Fruit fly (Drosophila melanogaster) whole organism, embryonic: Measurements from ENCODE around the gene CG45676.
A peak's percentile ranks its signal among the peaks of the same experiment; 100 is the strongest.

Experiments used
- Abd-B ChIP-seq: fragments of 200-800 bp; sonication (Bioruptor generic); optimal IDR thresholded peaks from 2 replicates; lab custom pipeline; 2018; ENCODE audit warnings: missing biosample characterization, mild to moderate bottlenecking, missing genetic modification characterization, moderate library complexity
- Ada2b ChIP-seq: fragments of 200-800 bp; sonication (Bioruptor generic); IDR thresholded peaks from 2 replicates; pipeline ENCODE4 v1.3.6; 2022; ENCODE audit warnings: missing biosample characterization, missing genetic modification characterization
- Bgb ChIP-seq: fragments of 200-800 bp; sonication (Bioruptor generic); IDR thresholded peaks from 2 replicates; pipeline ENCODE4 v1.3.6; 2022; ENCODE audit warnings: missing biosample characterization, missing genetic modification characterization; ENCODE audit not compliant: partially characterized antibody
- CG10462 ChIP-seq: fragments of 200-800 bp; sonication (Bioruptor generic); optimal IDR thresholded peaks from 2 replicates; lab custom pipeline; 2016; ENCODE audit warnings: missing biosample characterization, missing genetic modification characterization
- CG12071 ChIP-seq: fragments of 200-800 bp; sonication (Bioruptor generic); optimal IDR thresholded peaks from 3 replicates; lab custom pipeline; 2018; ENCODE audit warnings: missing biosample characterization, mild to moderate bottlenecking, missing genetic modification characterization
- CG14441 ChIP-seq: fragments of 200-800 bp; sonication (Bioruptor generic); IDR thresholded peaks from 2 replicates; pipeline ENCODE4 v1.3.6; 2022; ENCODE audit warnings: missing biosample characterization, missing genetic modification characterization
- CG15696 ChIP-seq: fragments of 200-800 bp; sonication (Bioruptor generic); optimal IDR thresholded peaks from 2 replicates; lab custom pipeline; 2019; ENCODE audit warnings: missing biosample characterization, mild to moderate bottlenecking, missing genetic modification characterization, moderate library complexity
- CG16813 ChIP-seq: fragments of 200-800 bp; sonication (Bioruptor generic); IDR thresholded peaks from 3 replicates; pipeline ENCODE4 v1.3.6; 2022; ENCODE audit warnings: missing biosample characterization, missing genetic modification characterization; ENCODE audit not compliant: partially characterized antibody
- CG2199 ChIP-seq: fragments of 200-800 bp; sonication (Bioruptor generic); IDR thresholded peaks from 3 replicates; pipeline ENCODE4 v1.3.6; 2022; ENCODE audit warnings: missing biosample characterization, missing genetic modification characterization
- CG2889 ChIP-seq: fragments of 200-800 bp; sonication (Bioruptor generic); IDR thresholded peaks from 3 replicates; pipeline ENCODE4 v1.3.6; 2022; ENCODE audit warnings: missing biosample characterization, missing genetic modification characterization
- CG30020 ChIP-seq: fragments of 200-800 bp; optimal IDR thresholded peaks from 2 replicates; lab custom pipeline; 2019; ENCODE audit warnings: missing biosample characterization, mild to moderate bottlenecking, missing genetic modification characterization, moderate library complexity
- CG31388 ChIP-seq: fragments of 200-800 bp; sonication (Bioruptor generic); optimal IDR thresholded peaks from 2 replicates; lab custom pipeline; 2016; ENCODE audit warnings: missing biosample characterization, missing genetic modification characterization
- CG3407 ChIP-seq: fragments of 200-800 bp; sonication (Bioruptor generic); optimal IDR thresholded peaks from 2 replicates; lab custom pipeline; 2018; ENCODE audit warnings: missing biosample characterization, mild to moderate bottlenecking, missing genetic modification characterization
- CG6254 ChIP-seq: fragments of 200-800 bp; sonication (Bioruptor generic); optimal IDR thresholded peaks from 3 replicates; lab custom pipeline; 2017; ENCODE audit warnings: mild to moderate bottlenecking, missing biosample characterization, missing genetic modification reagents, missing genetic modification characterization
- CG8290 ChIP-seq, 3 experiments: fragments of 200-800 bp; sonication (Bioruptor generic); optimal IDR thresholded peaks; 2 replicates each; lab custom pipeline; 2016 to 2019; ENCODE audit warnings: missing biosample characterization in 3 of 3, missing genetic modification characterization in 3 of 3, mild to moderate bottlenecking in 2 of 3, moderate library complexity in 1 of 3
- CG8359 ChIP-seq: fragments of 200-800 bp; sonication (Bioruptor generic); optimal IDR thresholded peaks from 2 replicates; lab custom pipeline; 2017; ENCODE audit warnings: missing biosample characterization, mild to moderate bottlenecking, missing genetic modification characterization, borderline replicate concordance
- CG8388 ChIP-seq: fragments of 200-800 bp; sonication (Bioruptor generic); optimal IDR thresholded peaks from 2 replicates; lab custom pipeline; 2019; ENCODE audit warnings: missing biosample characterization, mild to moderate bottlenecking, missing genetic modification characterization, moderate library complexity
- D ChIP-seq, 2 experiments: fragments of 200-800 bp in 1 of 2; fragments of >200 bp in 1 of 2; sonication (Bioruptor generic) in 1 of 2; optimal IDR thresholded peaks; 2 replicates in 1 of 2; 3 replicates in 1 of 2; lab custom pipeline; 2017; ENCODE audit warnings: mild to moderate bottlenecking in 1 of 2, missing biosample characterization in 1 of 2, missing genetic modification characterization in 1 of 2, missing genetic modification reagents in 1 of 2
- Dp ChIP-seq: fragments of 200-800 bp; sonication (Bioruptor generic); optimal IDR thresholded peaks from 2 replicates; lab custom pipeline; 2018; ENCODE audit warnings: missing biosample characterization, mild to moderate bottlenecking, missing genetic modification characterization, moderate library complexity
- Drgx ChIP-seq: fragments of 200-800 bp; sonication (Bioruptor generic); IDR thresholded peaks from 2 replicates; pipeline ENCODE4 v1.3.6; 2022; ENCODE audit warnings: missing biosample characterization, missing genetic modification characterization
- E2f2 ChIP-seq: fragments of 200-800 bp; sonication (Bioruptor generic); IDR thresholded peaks from 2 replicates; pipeline ENCODE4 v1.3.6; 2022; ENCODE audit warnings: missing biosample characterization, missing genetic modification characterization
- HmgZ ChIP-seq: fragments of 200-800 bp; sonication (Bioruptor generic); optimal IDR thresholded peaks from 2 replicates; lab custom pipeline; 2018; ENCODE audit warnings: missing biosample characterization, mild to moderate bottlenecking, missing genetic modification characterization
- Hr3 ChIP-seq: fragments of 200-800 bp; sonication (Bioruptor generic); optimal IDR thresholded peaks from 3 replicates; lab custom pipeline; 2016; ENCODE audit warnings: missing biosample characterization, missing genetic modification characterization
- Myb ChIP-seq: fragments of 200-800 bp; sonication (Bioruptor generic); optimal IDR thresholded peaks from 2 replicates; lab custom pipeline; 2016; ENCODE audit warnings: missing biosample characterization, missing genetic modification characterization
- Scr ChIP-seq: fragments of 200-800 bp; sonication (Bioruptor generic); IDR thresholded peaks from 2 replicates; pipeline ENCODE4 v1.3.6; 2022; ENCODE audit warnings: missing biosample characterization, missing genetic modification characterization; ENCODE audit not compliant: partially characterized antibody
- Sry-β ChIP-seq: fragments of 200-800 bp; sonication (Bioruptor generic); optimal IDR thresholded peaks from 2 replicates; lab custom pipeline; 2018; ENCODE audit warnings: missing biosample characterization, mild to moderate bottlenecking, missing genetic modification characterization, moderate library complexity
- Xrp1 ChIP-seq: fragments of 200-800 bp; sonication (Bioruptor generic); IDR thresholded peaks from 2 replicates; pipeline ENCODE4 v1.3.6; 2022; ENCODE audit warnings: missing biosample characterization, missing genetic modification characterization
- ap ChIP-seq: fragments of 200-800 bp; sonication (Bioruptor generic); IDR thresholded peaks from 2 replicates; pipeline ENCODE4 v1.3.6; 2022; ENCODE audit warnings: missing biosample characterization, missing genetic modification characterization
- ara ChIP-seq: fragments of 200-800 bp; sonication (Bioruptor generic); IDR thresholded peaks from 2 replicates; pipeline ENCODE4 v1.3.6; 2022; ENCODE audit warnings: missing biosample characterization, missing genetic modification characterization
- ase ChIP-seq: fragments of 200-800 bp; sonication (Bioruptor generic); IDR thresholded peaks from 3 replicates; pipeline ENCODE4 v1.3.6; 2022; ENCODE audit warnings: missing biosample characterization, missing genetic modification characterization
- bcd ChIP-seq: fragments of 200-800 bp; sonication (Bioruptor generic); optimal IDR thresholded peaks from 2 replicates; lab custom pipeline; 2017; ENCODE audit warnings: missing biosample characterization, mild to moderate bottlenecking, missing genetic modification characterization
- crp ChIP-seq, 2 experiments: fragments of 200-800 bp; sonication (Bioruptor generic); optimal IDR thresholded peaks; 2 replicates in 1 of 2; 3 replicates in 1 of 2; lab custom pipeline; 2017; ENCODE audit warnings: missing biosample characterization in 2 of 2, missing genetic modification characterization in 2 of 2, mild to moderate bottlenecking in 1 of 2, moderate library complexity in 1 of 2
- danr ChIP-seq: fragments of 200-800 bp; sonication (Bioruptor generic); IDR thresholded peaks from 2 replicates; pipeline ENCODE4 v1.3.6; 2022; ENCODE audit warnings: missing biosample characterization, missing genetic modification characterization
- eve ChIP-seq, 2 experiments: fragments of >200 bp; optimal IDR thresholded peaks; 2 replicates each; lab custom pipeline; 2017; ENCODE audit warnings: missing biosample characterization in 2 of 2, missing genetic modification characterization in 2 of 2
- fd96Cb ChIP-seq: fragments of 200-800 bp; sonication (Bioruptor generic); optimal IDR thresholded peaks from 2 replicates; lab custom pipeline; 2018; ENCODE audit warnings: missing biosample characterization, mild to moderate bottlenecking, missing genetic modification characterization, moderate library complexity
- grn ChIP-seq: fragments of 200-800 bp; sonication (Bioruptor generic); optimal IDR thresholded peaks from 3 replicates; lab custom pipeline; 2017; ENCODE audit warnings: missing biosample characterization, missing genetic modification characterization
- gsb ChIP-seq: fragments of 200-800 bp; sonication (Bioruptor generic); IDR thresholded peaks from 2 replicates; pipeline ENCODE4 v1.3.6; 2022; ENCODE audit warnings: missing biosample characterization, missing genetic modification characterization
- gt ChIP-seq: fragments of 200-800 bp; sonication (Bioruptor generic); IDR thresholded peaks from 2 replicates; pipeline ENCODE4 v1.3.6; 2022; ENCODE audit warnings: missing biosample characterization, missing genetic modification characterization
- h ChIP-seq: fragments of >200 bp; optimal IDR thresholded peaks from 2 replicates; lab custom pipeline; 2017
- kah ChIP-seq: fragments of 200-800 bp; sonication (Bioruptor generic); optimal IDR thresholded peaks from 2 replicates; lab custom pipeline; 2018; ENCODE audit warnings: missing biosample characterization, mild to moderate bottlenecking, missing genetic modification characterization
- nerfin-2 ChIP-seq: fragments of 200-800 bp; sonication (Bioruptor generic); IDR thresholded peaks from 2 replicates; pipeline ENCODE4 v1.3.6; 2022; ENCODE audit warnings: missing biosample characterization, missing genetic modification characterization; ENCODE audit not compliant: partially characterized antibody
- org-1 ChIP-seq: fragments of 200-800 bp; sonication (Bioruptor generic); optimal IDR thresholded peaks from 2 replicates; lab custom pipeline; 2017; ENCODE audit warnings: missing biosample characterization, missing genetic modification characterization
- pita ChIP-seq: fragments of 200-800 bp; sonication (Bioruptor generic); optimal IDR thresholded peaks from 2 replicates; lab custom pipeline; 2017; ENCODE audit warnings: missing biosample characterization, mild to moderate bottlenecking, missing genetic modification characterization
- sd ChIP-seq: fragments of 200-800 bp; sonication (Bioruptor generic); optimal IDR thresholded peaks from 3 replicates; lab custom pipeline; 2018; ENCODE audit warnings: missing biosample characterization, mild to moderate bottlenecking, missing genetic modification characterization, moderate library complexity
- seq ChIP-seq: fragments of 200-800 bp; sonication (Bioruptor generic); IDR thresholded peaks from 2 replicates; pipeline ENCODE4 v1.3.6; 2022; ENCODE audit warnings: missing biosample characterization, missing genetic modification characterization
- slp2 ChIP-seq: fragments of 200-800 bp; sonication (Bioruptor generic); optimal IDR thresholded peaks from 2 replicates; lab custom pipeline; 2016; ENCODE audit warnings: missing biosample characterization, missing genetic modification characterization
- ssp ChIP-seq: fragments of 200-800 bp; sonication (Bioruptor generic); IDR thresholded peaks from 2 replicates; pipeline ENCODE4 v1.3.6; 2022; ENCODE audit warnings: missing biosample characterization, missing genetic modification characterization
- stc ChIP-seq: fragments of 200-800 bp; sonication (Bioruptor generic); IDR thresholded peaks from 2 replicates; pipeline ENCODE4 v1.3.6; 2022; ENCODE audit warnings: missing biosample characterization, missing genetic modification characterization
- tio ChIP-seq: fragments of 200-800 bp; sonication (Bioruptor generic); optimal IDR thresholded peaks from 2 replicates; lab custom pipeline; 2017; ENCODE audit warnings: missing biosample characterization, missing genetic modification characterization, inconsistent platforms
- trh ChIP-seq: fragments of 200-800 bp; sonication (Bioruptor generic); optimal IDR thresholded peaks from 2 replicates; lab custom pipeline; 2016; ENCODE audit warnings: missing biosample characterization, missing genetic modification characterization
- vvl ChIP-seq: fragments of 200-800 bp; sonication (Bioruptor generic); IDR thresholded peaks from 2 replicates; pipeline ENCODE4 v1.3.6; 2022; ENCODE audit warnings: missing biosample characterization, missing genetic modification characterization

CG45676 gene

dm6 chr3R:11452041-11452440, 33.4 kb downstream of the CG45676 start:
- no peak for TF ChIP-seq crp (GFP tag; optimal IDR thresholded peaks at IDR 0.05; lab: Kevin White, UChicago)
- no peak for TF ChIP-seq seq (GFP tag; lab: Robert Waterston, UW)
- no peak for TF ChIP-seq pita
- no peak for TF ChIP-seq stc (GFP tag; lab: Robert Waterston, UW)
- TF ChIP-seq sd (tag; lab: Kevin White, UChicago) = peak; percentile 62
- TF ChIP-seq HmgZ (tag; lab: Kevin White, UChicago) = peak; percentile 6
- TF ChIP-seq CG6254 (GFP tag; lab: Kevin White, UChicago) = no peak
- TF ChIP-seq Scr (GFP tag; lab: Robert Waterston, UW) = no peak
- 0 out of 2 replicates have a peak, but pooled peaks have one; percentile 17 for TF ChIP-seq vvl
- no peak for TF ChIP-seq CG8388 (GFP tag; lab: Kevin White, UChicago)
- TF ChIP-seq Ada2b = no peak
- no peak for TF ChIP-seq Xrp1
- no peak for TF ChIP-seq danr (GFP tag; lab: Robert Waterston, UW)
- TF ChIP-seq CG31388 (GFP tag; lab: Kevin White, UChicago) = no peak
- no peak for TF ChIP-seq CG10462 (GFP tag; lab: Kevin White, UChicago)
- no peak for TF ChIP-seq Drgx
- TF ChIP-seq CG3407 = no peak
- no peak for TF ChIP-seq CG8359 (GFP tag; lab: Kevin White, UChicago)
- TF ChIP-seq gsb (GFP tag; lab: Robert Waterston, UW) = 0 out of 2 replicates have a peak, but pooled peaks have one; percentile 16
- no peak for TF ChIP-seq Bgb
- TF ChIP-seq bcd (GFP tag; lab: Kevin White, UChicago) = no peak
- peak in 1 of 2 experiments; percentile 25 for TF ChIP-seq eve (GFP tag; optimal IDR thresholded peaks at IDR 0.05; lab: Kevin White, UChicago)
- 0 out of 3 replicates have a peak, but pooled peaks have one; percentile 56 for TF ChIP-seq CG2199 (GFP tag; lab: Robert Waterston, UW)
- TF ChIP-seq grn (GFP tag; lab: Kevin White, UChicago) = no peak
- TF ChIP-seq CG15696 (tag; lab: Kevin White, UChicago) = no peak
- TF ChIP-seq nerfin-2 (GFP tag; lab: Robert Waterston, UW) = no peak
- no peak for TF ChIP-seq kah
- TF ChIP-seq fd96Cb (tag; lab: Kevin White, UChicago) = no peak
- no peak for TF ChIP-seq CG2889 (GFP tag; lab: Robert Waterston, UW)
- TF ChIP-seq CG30020 (tag; lab: Kevin White, UChicago) = no peak
- TF ChIP-seq ara (GFP tag; lab: Robert Waterston, UW) = no peak
- no peak for TF ChIP-seq ase (GFP tag; lab: Robert Waterston, UW)
- no peak for TF ChIP-seq Abd-B (GFP tag; lab: Kevin White, UChicago)
- TF ChIP-seq trh = no peak
- 0 out of 2 replicates have a peak, but pooled peaks have one; percentile 8 for TF ChIP-seq CG14441 (GFP tag; lab: Robert Waterston, UW)
- peak; percentile 7 for TF ChIP-seq Myb (GFP tag; lab: Kevin White, UChicago)
- TF ChIP-seq slp2 (GFP tag; lab: Kevin White, UChicago) = no peak
- TF ChIP-seq org-1 = no peak
- no peak for TF ChIP-seq CG12071 (GFP tag; lab: Kevin White, UChicago)
- peak; percentile 37 for TF ChIP-seq E2f2 (GFP tag; lab: Robert Waterston, UW)
- TF ChIP-seq h (lab: Kevin White, UChicago) = no peak
- TF ChIP-seq tio (GFP tag; lab: Kevin White, UChicago) = no peak
- TF ChIP-seq Dp (GFP tag; lab: Kevin White, UChicago) = peak; percentile 28
- no peak for TF ChIP-seq ssp (GFP tag; lab: Robert Waterston, UW)
- TF ChIP-seq D (optimal IDR thresholded peaks at IDR 0.05; lab: Kevin White, UChicago) = no peak
- no peak for TF ChIP-seq D (GFP tag; optimal IDR thresholded peaks at IDR 0.05; lab: Kevin White, UChicago)
- TF ChIP-seq CG8290 (GFP tag; optimal IDR thresholded peaks at IDR 0.05; lab: Kevin White, UChicago) = no peak
- TF ChIP-seq CG8290 (tag; optimal IDR thresholded peaks at IDR 0.05; lab: Kevin White, UChicago) = peak in 1 of 2 experiments; percentile 3
- TF ChIP-seq ap (GFP tag; lab: Robert Waterston, UW) = no peak
- no peak for TF ChIP-seq Sry-β (GFP tag; lab: Kevin White, UChicago)
- TF ChIP-seq Hr3 (GFP tag; lab: Kevin White, UChicago) = no peak
- no peak for TF ChIP-seq CG16813 (GFP tag; lab: Robert Waterston, UW)
- no peak for TF ChIP-seq gt (GFP tag; lab: Robert Waterston, UW)
